Fruit fly (Drosophila melanogaster): ENCODE results near the gene CG32073.

The CG32073 gene

dm6 chr3L:11123598-11124284 lies 16.4 kb upstream of the CG32073 start:
- TF ChIP-seq CG17801 (GFP tag; optimal IDR thresholded peaks at IDR 0.05; ENCODE audit: partially characterized antibody) = no peak

dm6 chr3L:11123088-11123487 lies 15.7 kb upstream of the CG32073 start, which contains the start of the genes Ufd1 and NaPi-III:
TSS of gene Ufd1 (minus strand) at chr3L:11123216.
TSS of gene NaPi-III (plus strand) at chr3L:11123348.
- TF ChIP-seq CG17801 (GFP tag; optimal IDR thresholded peaks at IDR 0.05; ENCODE audit: partially characterized antibody) = peak; percentile 53

- peak; percentile 82 for TF ChIP-seq CG17801 (GFP tag; optimal IDR thresholded peaks at IDR 0.05; ENCODE audit: partially characterized antibody)
Measured at dm6 chr3L:11120419-11120958, 13.1 kb upstream of the CG32073 start, which contains the start of the genes FoxK and mRpL2. TSS of gene FoxK (minus strand) at chr3L:11120783. TSS of gene mRpL2 (plus strand) at chr3L:11120847.

dm6 chr3L:11119901-11120418 lies 12.6 kb upstream of the CG32073 start:
- no peak for TF ChIP-seq CG17801 (GFP tag; optimal IDR thresholded peaks at IDR 0.05; ENCODE audit: partially characterized antibody)

dm6 chr3L:11119396-11119900 lies 12.1 kb upstream of the CG32073 start:
- no peak for TF ChIP-seq CG17801 (GFP tag; optimal IDR thresholded peaks at IDR 0.05; ENCODE audit: partially characterized antibody)

- TF ChIP-seq CG17801 (GFP tag; optimal IDR thresholded peaks at IDR 0.05; ENCODE audit: partially characterized antibody) = no peak
Measured at dm6 chr3L:11118627-11119395, 11.4 kb upstream of the CG32073 start.

- TF ChIP-seq CG17801 (GFP tag; optimal IDR thresholded peaks at IDR 0.05; ENCODE audit: partially characterized antibody) = no peak
Measured at dm6 chr3L:11117733-11118132, 10.4 kb upstream of the CG32073 start.

dm6 chr3L:11113198-11114197 lies 6.1 kb upstream of the CG32073 start, which contains the start of gene Sod1:
TSS of gene Sod1 (minus strand) at chr3L:11113740.
- peak; percentile 76 for TF ChIP-seq CG17801 (GFP tag; optimal IDR thresholded peaks at IDR 0.05; ENCODE audit: partially characterized antibody)

- TF ChIP-seq CG17801 (GFP tag; optimal IDR thresholded peaks at IDR 0.05; ENCODE audit: partially characterized antibody) = no peak
Measured at dm6 chr3L:11112427-11112826, 5.0 kb upstream of the CG32073 start.

- no peak for TF ChIP-seq CG17801 (GFP tag; optimal IDR thresholded peaks at IDR 0.05; ENCODE audit: partially characterized antibody)
Measured at dm6 chr3L:11109454-11109853, 2.1 kb upstream of the CG32073 start, which contains the start of the genes CG34012 and emei. TSS of gene CG34012 (minus strand) at chr3L:11109505. TSS of gene emei (plus strand) at chr3L:11109690.

- no peak for TF ChIP-seq CG17801 (GFP tag; optimal IDR thresholded peaks at IDR 0.05; ENCODE audit: partially characterized antibody)
Measured at dm6 chr3L:11107935-11108334, 553 bp upstream of the CG32073 start, which contains the start of gene CG12522. TSS of gene CG12522 (plus strand) at chr3L:11108235.

- no peak for TF ChIP-seq CG17801 (GFP tag; optimal IDR thresholded peaks at IDR 0.05; ENCODE audit: partially characterized antibody)
Measured at dm6 chr3L:11103773-11104172, 3.6 kb downstream of the CG32073 start, which contains the start of gene CG32071. TSS of gene CG32071 (minus strand) at chr3L:11103873.

- TF ChIP-seq CG17801 (GFP tag; optimal IDR thresholded peaks at IDR 0.05; ENCODE audit: partially characterized antibody) = no peak
Measured at dm6 chr3L:11102930-11103329, 4.5 kb downstream of the CG32073 start, which contains the start of gene Elo68alpha. TSS of gene Elo68alpha (minus strand) at chr3L:11103030.

dm6 chr3L:11101598-11101997 lies 5.8 kb downstream of the CG32073 start, which contains the start of gene Elo68beta:
TSS of gene Elo68beta (minus strand) at chr3L:11101698.
- no peak for TF ChIP-seq CG17801 (GFP tag; optimal IDR thresholded peaks at IDR 0.05; ENCODE audit: partially characterized antibody)

Data from ovary, adult (tissue).